Fruit fly (Drosophila melanogaster) whole organism, wandering third instar larva: ENCODE data around the gene Acph-1.

Experiments used
- Abd-B ChIP-seq: fragments of >200 bp; optimal IDR thresholded peaks from 2 replicates; lab custom pipeline; 2017; ENCODE audit warnings: missing biosample characterization, missing genetic modification characterization
- Dfd ChIP-seq: fragments of >200 bp; optimal IDR thresholded peaks from 2 replicates; lab custom pipeline; 2017; ENCODE audit warnings: missing biosample characterization, missing genetic modification characterization
- Hr83 ChIP-seq: fragments of 200-300 bp; sonication (Bioruptor generic); optimal IDR thresholded peaks from 2 replicates; lab custom pipeline; 2016; ENCODE audit warnings: missing biosample characterization, mild to moderate bottlenecking, missing genetic modification characterization, moderate library complexity; ENCODE audit not compliant: poor library complexity, severe bottlenecking
- N ChIP-seq: fragments of >200 bp; optimal IDR thresholded peaks from 2 replicates; lab custom pipeline; 2018; ENCODE audit warnings: missing biosample characterization, missing external identifiers, missing genetic modification characterization
- OdsH ChIP-seq: fragments of 200-800 bp; sonication (Bioruptor generic); optimal IDR thresholded peaks from 2 replicates; lab custom pipeline; 2016; ENCODE audit warnings: missing biosample characterization, mild to moderate bottlenecking, missing genetic modification characterization
- Vsx2 ChIP-seq: fragments of 200-300, 225-300 bp; sonication (Bioruptor generic); optimal IDR thresholded peaks from 2 replicates; lab custom pipeline; 2018; ENCODE audit warnings: missing biosample characterization, missing genetic modification characterization; ENCODE audit not compliant: partially characterized antibody
- br ChIP-seq: fragments of 200-800 bp; sonication (Bioruptor generic); optimal IDR thresholded peaks from 2 replicates; lab custom pipeline; 2016; ENCODE audit warnings: missing biosample characterization, missing genetic modification characterization
- dsf ChIP-seq: sonication (Bioruptor generic); optimal IDR thresholded peaks from 2 replicates; lab custom pipeline; 2016; ENCODE audit warnings: missing biosample characterization, missing genetic modification characterization, borderline replicate concordance
- foxo ChIP-seq, 2 experiments: fragments of 200-800 bp; sonication (Bioruptor generic); optimal IDR thresholded peaks; 2 replicates in 1 of 2; 3 replicates in 1 of 2; lab custom pipeline; 2016 to 2017; ENCODE audit warnings: missing biosample characterization in 2 of 2, missing genetic modification characterization in 2 of 2
- fru ChIP-seq: fragments of 200-800 bp; sonication (Bioruptor generic); optimal IDR thresholded peaks from 3 replicates; lab custom pipeline; 2016; ENCODE audit warnings: missing biosample characterization, mild to moderate bottlenecking, missing genetic modification characterization
- jim ChIP-seq: fragments of 175-275, 200-325 bp; sonication (Bioruptor generic); optimal IDR thresholded peaks from 2 replicates; lab custom pipeline; 2016; ENCODE audit warnings: missing biosample characterization, mild to moderate bottlenecking, missing genetic modification characterization
- lola ChIP-seq: fragments of >200 bp; optimal IDR thresholded peaks from 2 replicates; lab custom pipeline; 2017; ENCODE audit warnings: missing biosample characterization, missing genetic modification characterization
- pan ChIP-seq: fragments of >200 bp; optimal IDR thresholded peaks from 2 replicates; lab custom pipeline; 2017
- psq ChIP-seq: fragments of 200-800 bp; sonication (Bioruptor generic); optimal IDR thresholded peaks from 3 replicates; lab custom pipeline; 2017; ENCODE audit warnings: missing biosample characterization, mild to moderate bottlenecking, missing genetic modification characterization, moderate library complexity

DNA sequence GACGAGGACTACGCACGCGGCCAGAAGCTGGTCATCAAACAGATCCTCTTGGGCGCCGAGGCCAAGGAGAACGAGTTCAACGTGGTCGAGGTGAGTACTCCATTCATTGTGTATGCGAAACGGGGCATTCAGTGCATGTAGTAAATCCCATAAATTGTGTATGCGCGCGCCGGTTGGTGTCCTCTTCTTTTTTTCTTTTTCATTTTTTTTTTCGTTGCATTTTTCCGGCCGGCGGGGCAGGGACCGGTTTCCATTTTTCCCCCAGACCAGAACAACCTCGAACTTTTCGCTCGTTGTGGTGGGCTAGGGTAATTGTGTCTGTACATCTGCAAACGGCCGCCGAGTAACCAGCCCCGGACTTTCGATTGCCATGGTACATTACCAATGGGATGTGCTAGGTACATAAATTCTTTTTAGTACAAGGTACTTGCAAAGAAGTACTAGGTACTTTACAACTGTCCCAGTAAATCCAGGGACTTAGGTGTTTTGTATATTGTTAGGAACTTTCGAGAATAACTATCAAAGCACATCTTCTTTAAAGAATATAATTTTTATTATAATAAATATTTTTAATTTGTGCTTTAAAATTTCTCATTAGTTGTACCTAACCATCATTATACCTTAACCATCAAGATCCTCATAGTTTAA lies 12.2 kb upstream of the Acph-1 start:
- TF ChIP-seq fru (no peak), dsf (GFP tag; lab: Kevin White, UChicago) (no peak), foxo (GFP tag; optimal IDR thresholded peaks at IDR 0.05; lab: Kevin White, UChicago) (peak in 1 of 2 experiments; percentile 2), psq (GFP tag; lab: Kevin White, UChicago) (no peak), pan (lab: Kevin White, UChicago) (no peak), br (GFP tag; lab: Kevin White, UChicago) (no peak), Vsx2 (GFP tag; lab: Kevin White, UChicago) (no peak), jim (GFP tag; lab: Kevin White, UChicago) (no peak), lola (GFP tag; lab: Kevin White, UChicago) (no peak), N (no peak), OdsH (no peak), Abd-B (GFP tag; lab: Kevin White, UChicago) (no peak), Hr83 (no peak), Dfd (GFP tag; lab: Kevin White, UChicago) (no peak)
